Fruit fly (Drosophila melanogaster): Measurements from ENCODE around the gene Sap47.

DNA sequence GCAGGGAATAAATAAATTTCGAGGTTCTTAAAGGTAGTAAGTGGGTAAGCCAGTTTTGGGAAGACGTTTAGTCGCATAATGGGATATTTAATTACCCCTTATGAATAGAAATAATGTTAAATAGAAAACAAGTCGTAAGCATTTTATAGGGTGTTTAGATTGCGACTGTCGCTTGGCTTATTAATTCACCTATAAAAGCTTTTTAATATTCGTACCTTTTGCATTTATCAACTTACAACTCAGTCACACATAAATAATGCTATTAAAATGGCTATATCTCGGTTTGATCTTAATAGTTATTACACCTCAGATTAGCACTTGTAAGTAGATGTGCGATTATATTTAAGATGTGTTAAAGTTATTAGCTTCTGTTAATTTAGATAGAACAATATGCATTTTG lies 9.6 kb upstream of the Sap47 start, which contains the start of gene CG34276:
- TF ChIP-seq CG8478 (optimal IDR thresholded peaks at IDR 0.05), result no peak
- no peak for TF ChIP-seq fd3F (GFP tag; optimal IDR thresholded peaks at IDR 0.05)
- no peak for TF ChIP-seq crp (GFP tag; optimal IDR thresholded peaks at IDR 0.05)
- TF ChIP-seq CG7839 (tag; optimal IDR thresholded peaks at IDR 0.05), result no peak
- no peak for TF ChIP-seq sima (GFP tag; optimal IDR thresholded peaks at IDR 0.05)
- TF ChIP-seq CG31441 (GFP tag; IDR thresholded peaks at IDR 0.05), result no peak
- no peak for TF ChIP-seq CG11085 (GFP tag; IDR thresholded peaks at IDR 0.05)
- no peak for TF ChIP-seq CG12071 (GFP tag; optimal IDR thresholded peaks at IDR 0.05)
- TF ChIP-seq Max (GFP tag; optimal IDR thresholded peaks at IDR 0.05), result no peak
- no peak for TF ChIP-seq hb (GFP tag; IDR thresholded peaks at IDR 0.05; ENCODE audit: partially characterized antibody)
- TF ChIP-seq dysf (GFP tag; IDR thresholded peaks at IDR 0.05), result no peak
- TF ChIP-seq CG8281 (tag; optimal IDR thresholded peaks at IDR 0.05), result no peak
- no peak for TF ChIP-seq Atf-2 (GFP tag; optimal IDR thresholded peaks at IDR 0.05)

All from whole organism, embryonic.